Worm (Caenorhabditis elegans) whole organism, L1 larva: ENCODE results near the gene T02C5.1.

Experiments used
- C04F5.9 ChIP-seq: sonication (generic microtip); optimal IDR thresholded peaks from 2 replicates; lab custom pipeline; 2016; ENCODE audit warnings: missing genetic modification characterization, missing compliant biosample characterization
- Y116A8C.19 ChIP-seq: sonication (generic microtip); optimal IDR thresholded peaks from 2 replicates; lab custom pipeline; 2016; ENCODE audit warnings: missing compliant biosample characterization, missing genetic modification characterization, borderline replicate concordance
- aha-1 ChIP-seq: fragments of 150-350 bp; optimal IDR thresholded peaks from 2 replicates; lab custom pipeline; 2014; ENCODE audit warnings: missing biosample characterization, missing genetic modification characterization
- aly-2 ChIP-seq: fragments of 150-350 bp; optimal IDR thresholded peaks from 2 replicates; lab custom pipeline; 2014; ENCODE audit warnings: missing biosample characterization, missing genetic modification characterization
- ama-1 ChIP-seq: fragments of 150-350 bp; optimal IDR thresholded peaks from 2 replicates; lab custom pipeline; 2014
- blmp-1 ChIP-seq: fragments of 150-350 bp; optimal IDR thresholded peaks from 2 replicates; lab custom pipeline; 2014; ENCODE audit warnings: missing biosample characterization, missing genetic modification characterization
- ceh-63 ChIP-seq: fragments of 200-800 bp; sonication (Bioruptor generic); optimal IDR thresholded peaks from 2 replicates; lab custom pipeline; 2018; ENCODE audit warnings: mild to moderate bottlenecking, missing genetic modification characterization, missing compliant biosample characterization
- ceh-8 ChIP-seq: fragments of 200-800 bp; sonication (Bioruptor generic); optimal IDR thresholded peaks from 2 replicates; lab custom pipeline; 2018; ENCODE audit warnings: mild to moderate bottlenecking, missing genetic modification characterization, moderate library complexity, missing compliant biosample characterization
- ceh-82 ChIP-seq, 3 experiments: fragments of 150-350 bp in 1 of 3; sonication (generic microtip) in 2 of 3; optimal IDR thresholded peaks; 2 replicates each; lab custom pipeline; 2014 to 2017; ENCODE audit warnings: missing biosample characterization in 3 of 3, missing genetic modification characterization in 3 of 3
- ceh-88 ChIP-seq: fragments of 200-800 bp; sonication (Bioruptor generic); IDR thresholded peaks from 2 replicates; pipeline ENCODE4 v1.3.6; 2022; ENCODE audit warnings: missing genetic modification characterization, missing compliant biosample characterization
- ces-1 ChIP-seq: fragments of 150-350 bp; optimal IDR thresholded peaks from 2 replicates; lab custom pipeline; 2014; ENCODE audit warnings: missing biosample characterization, missing genetic modification reagents, missing genetic modification characterization
- dpl-1 ChIP-seq, 3 experiments: fragments of 150-350 bp in 2 of 3; sonication (generic microtip) in 1 of 3; optimal IDR thresholded peaks; 2 replicates each; lab custom pipeline; 2014 to 2017; ENCODE audit warnings: missing biosample characterization in 3 of 3, missing genetic modification characterization in 3 of 3, missing genetic modification reagents in 3 of 3
- dsc-1 ChIP-seq: sonication (generic microtip); optimal IDR thresholded peaks from 2 replicates; lab custom pipeline; 2016; ENCODE audit warnings: mild to moderate bottlenecking, missing genetic modification characterization, missing compliant biosample characterization
- egl-27 ChIP-seq, 2 experiments: fragments of 150-350 bp in 1 of 2; sonication (generic microtip); optimal IDR thresholded peaks; 3 replicates each; lab custom pipeline; 2017 to 2018; ENCODE audit warnings: missing biosample characterization in 2 of 2, missing genetic modification characterization in 2 of 2, missing genetic modification reagents in 2 of 2
- elt-2 ChIP-seq: sonication (generic microtip); optimal IDR thresholded peaks from 2 replicates; lab custom pipeline; 2016; ENCODE audit warnings: missing genetic modification characterization, mild to moderate bottlenecking, inconsistent platforms, missing compliant biosample characterization, missing genetic modification reagents
- elt-3 ChIP-seq, 6 experiments: fragments of 150-350 bp in 1 of 6; sonication (generic microtip); optimal IDR thresholded peaks; 2 replicates each; lab custom pipeline; 2017 to 2018; ENCODE audit warnings: missing biosample characterization in 6 of 6, missing genetic modification characterization in 6 of 6, inconsistent platforms in 1 of 6
- ets-5 ChIP-seq: fragments of 200-800 bp; sonication (Bioruptor generic); IDR thresholded peaks from 2 replicates; pipeline ENCODE4 v1.3.6; 2022; ENCODE audit warnings: missing genetic modification characterization, missing compliant biosample characterization
- fkh-10 ChIP-seq: sonication (generic microtip); optimal IDR thresholded peaks from 2 replicates; lab custom pipeline; 2017; ENCODE audit warnings: missing biosample characterization, missing genetic modification reagents, missing genetic modification characterization
- fkh-8 ChIP-seq: sonication (generic microtip); optimal IDR thresholded peaks from 2 replicates; lab custom pipeline; 2016; ENCODE audit warnings: mild to moderate bottlenecking, missing genetic modification characterization, missing compliant biosample characterization
- fos-1 ChIP-seq: fragments of 150-350 bp; optimal IDR thresholded peaks from 2 replicates; lab custom pipeline; 2014; ENCODE audit warnings: missing biosample characterization, missing genetic modification characterization
- hlh-4 ChIP-seq: sonication (generic microtip); optimal IDR thresholded peaks from 2 replicates; lab custom pipeline; 2016; ENCODE audit warnings: mild to moderate bottlenecking, missing genetic modification characterization, missing compliant biosample characterization
- isw-1 ChIP-seq: fragments of 200-800 bp; sonication (Bioruptor generic); IDR thresholded peaks from 2 replicates; pipeline ENCODE4 v1.3.6; 2022; ENCODE audit warnings: missing genetic modification characterization, missing compliant biosample characterization
- jun-1 ChIP-seq: fragments of 150-350 bp; optimal IDR thresholded peaks from 2 replicates; lab custom pipeline; 2014; ENCODE audit warnings: missing biosample characterization, missing genetic modification reagents, missing genetic modification characterization
- lin-15B ChIP-seq: fragments of 150-350 bp; sonication (generic microtip); optimal IDR thresholded peaks from 3 replicates; lab custom pipeline; 2014; ENCODE audit warnings: missing biosample characterization, missing genetic modification characterization
- lin-39 ChIP-seq: fragments of 150-350 bp; optimal IDR thresholded peaks from 2 replicates; lab custom pipeline; 2014; ENCODE audit warnings: missing biosample characterization, missing genetic modification reagents, missing genetic modification characterization
- lir-3 ChIP-seq: sonication (generic microtip); optimal IDR thresholded peaks from 2 replicates; lab custom pipeline; 2016; ENCODE audit warnings: mild to moderate bottlenecking, missing genetic modification characterization, moderate library complexity, missing compliant biosample characterization; ENCODE audit not compliant: poor library complexity
- lsy-2 ChIP-seq, 2 experiments: fragments of 150-350 bp; optimal IDR thresholded peaks; 2 replicates each; lab custom pipeline; 2014; ENCODE audit warnings: missing biosample characterization in 2 of 2, missing genetic modification characterization in 2 of 2
- mdl-1 ChIP-seq, 2 experiments: fragments of 150-350 bp; optimal IDR thresholded peaks; 2 replicates each; lab custom pipeline; 2014 to 2017; ENCODE audit warnings: missing biosample characterization in 2 of 2, missing genetic modification characterization in 2 of 2, inconsistent platforms in 1 of 2
- nhr-11 ChIP-seq: fragments of 150-350 bp; optimal IDR thresholded peaks from 2 replicates; lab custom pipeline; 2014; ENCODE audit warnings: missing biosample characterization, missing genetic modification characterization
- nhr-19 ChIP-seq: fragments of 200-800 bp; sonication (Bioruptor generic); conservative IDR thresholded peaks from 2 replicates; pipeline ENCODE4 v1.3.6; 2022; ENCODE audit warnings: missing genetic modification characterization, missing compliant biosample characterization
- nhr-237 ChIP-seq: fragments of 150-350 bp; optimal IDR thresholded peaks from 2 replicates; lab custom pipeline; 2014; ENCODE audit warnings: missing biosample characterization, missing genetic modification characterization
- nhr-28 ChIP-seq: fragments of 150-350 bp; optimal IDR thresholded peaks from 2 replicates; lab custom pipeline; 2014; ENCODE audit warnings: missing biosample characterization, missing genetic modification characterization
- nhr-71 ChIP-seq: sonication (generic microtip); optimal IDR thresholded peaks from 2 replicates; lab custom pipeline; 2016; ENCODE audit warnings: mild to moderate bottlenecking, missing genetic modification characterization, moderate library complexity, missing compliant biosample characterization
- nhr-76 ChIP-seq: sonication (generic microtip); optimal IDR thresholded peaks from 2 replicates; lab custom pipeline; 2017; ENCODE audit warnings: missing biosample characterization, missing genetic modification characterization
- nhr-77 ChIP-seq: fragments of 150-350 bp; optimal IDR thresholded peaks from 2 replicates; lab custom pipeline; 2014; ENCODE audit warnings: missing biosample characterization, missing genetic modification characterization
- nhr-85 ChIP-seq: sonication (generic microtip); peaks from one replicate; lab custom pipeline; 2016; ENCODE audit warnings: missing genetic modification characterization, inconsistent platforms, missing compliant biosample characterization
- nhr-90 ChIP-seq: sonication (generic microtip); optimal IDR thresholded peaks from 2 replicates; lab custom pipeline; 2016; ENCODE audit warnings: mild to moderate bottlenecking, missing genetic modification characterization, missing compliant biosample characterization; ENCODE audit not compliant: poor library complexity
- pag-3 ChIP-seq: sonication (generic microtip); optimal IDR thresholded peaks from 2 replicates; lab custom pipeline; 2017; ENCODE audit warnings: missing genetic modification characterization, mild to moderate bottlenecking, missing compliant biosample characterization, antibody characterized with exemption, borderline replicate concordance; ENCODE audit not compliant: insufficient read depth
- pax-3 ChIP-seq: fragments of 200-800 bp; sonication (Bioruptor generic); optimal IDR thresholded peaks from 2 replicates; lab custom pipeline; 2018; ENCODE audit warnings: mild to moderate bottlenecking, missing genetic modification characterization, moderate library complexity, missing compliant biosample characterization
- rnt-1 ChIP-seq: sonication (generic microtip); optimal IDR thresholded peaks from 2 replicates; lab custom pipeline; 2016; ENCODE audit warnings: mild to moderate bottlenecking, missing genetic modification characterization, moderate library complexity, missing compliant biosample characterization
- skn-1 ChIP-seq: fragments of 150-350 bp; optimal IDR thresholded peaks from 2 replicates; lab custom pipeline; 2014; ENCODE audit warnings: missing biosample characterization, missing genetic modification characterization
- sup-37 ChIP-seq: fragments of 200-800 bp; sonication (Bioruptor generic); optimal IDR thresholded peaks from 2 replicates; lab custom pipeline; 2018; ENCODE audit warnings: mild to moderate bottlenecking, missing genetic modification characterization, missing compliant biosample characterization
- swsn-7 ChIP-seq: sonication (generic microtip); optimal IDR thresholded peaks from 2 replicates; lab custom pipeline; 2016; ENCODE audit warnings: missing genetic modification characterization, missing compliant biosample characterization
- tbx-2 ChIP-seq: sonication (generic microtip); optimal IDR thresholded peaks from 2 replicates; lab custom pipeline; 2016; ENCODE audit warnings: missing genetic modification characterization, missing compliant biosample characterization
- unc-130 ChIP-seq: fragments of 150-350 bp; optimal IDR thresholded peaks from 2 replicates; lab custom pipeline; 2017; ENCODE audit warnings: missing biosample characterization, missing genetic modification characterization, inconsistent platforms
- unc-62 ChIP-seq: fragments of 150-350 bp; optimal IDR thresholded peaks from 2 replicates; lab custom pipeline; 2014; ENCODE audit warnings: missing biosample characterization, missing genetic modification reagents, missing genetic modification characterization
- unc-86 ChIP-seq: sonication (generic microtip); optimal IDR thresholded peaks from 2 replicates; lab custom pipeline; 2016; ENCODE audit warnings: missing genetic modification characterization, missing compliant biosample characterization
- unc-98 ChIP-seq: fragments of 200-800 bp; sonication (Bioruptor generic); IDR thresholded peaks from 2 replicates; pipeline ENCODE4 v1.3.6; 2022; ENCODE audit warnings: missing genetic modification characterization, missing compliant biosample characterization
- vab-15 ChIP-seq: sonication (generic microtip); optimal IDR thresholded peaks from 2 replicates; lab custom pipeline; 2017; ENCODE audit warnings: missing genotype, mild to moderate bottlenecking, missing genetic modification characterization, missing compliant biosample characterization
- xbp-1 ChIP-seq: sonication (generic microtip); optimal IDR thresholded peaks from 2 replicates; lab custom pipeline; 2016; ENCODE audit warnings: missing genetic modification characterization, missing compliant biosample characterization
- zag-1 ChIP-seq: fragments of 150-350 bp; optimal IDR thresholded peaks from 2 replicates; lab custom pipeline; 2014; ENCODE audit warnings: missing biosample characterization, missing genetic modification characterization
- zip-4 ChIP-seq: fragments of 200-800 bp; sonication (Bioruptor generic); optimal IDR thresholded peaks from 2 replicates; lab custom pipeline; 2018; ENCODE audit warnings: mild to moderate bottlenecking, missing genetic modification characterization, moderate library complexity, missing compliant biosample characterization
- ztf-4 ChIP-seq: fragments of 150-350 bp; optimal IDR thresholded peaks from 2 replicates; lab custom pipeline; 2014; ENCODE audit warnings: missing biosample characterization, missing genetic modification characterization

Gene T02C5.1

ce11 chrX:2667779-2668178 lies 26.9 kb upstream of the T02C5.1 start, which contains the start of gene C09B7.2 (continued):
- no peak for TF ChIP-seq ceh-88 (GFP tag; lab: Robert Waterston, UW)
- no peak for TF ChIP-seq aly-2 (tag; lab: Kevin White, UChicago)
- TF ChIP-seq nhr-76: no peak
- no peak for TF ChIP-seq aha-1 (tag; lab: Kevin White, UChicago)
- no peak for TF ChIP-seq ets-5 (GFP tag; lab: Robert Waterston, UW)
- TF ChIP-seq unc-86 (tag; lab: Kevin White, UChicago): peak; percentile 25
- TF ChIP-seq nhr-90 (tag; lab: Kevin White, UChicago): peak; percentile 78
- no peak for TF ChIP-seq egl-27 (tag; optimal IDR thresholded peaks at IDR 0.05; lab: Kevin White, UChicago)
- no peak for TF ChIP-seq ceh-8
- TF ChIP-seq fkh-8 (tag; lab: Kevin White, UChicago): peak; percentile 55
- TF ChIP-seq swsn-7: peak; percentile 71
- peak; percentile 58 for TF ChIP-seq rnt-1 (tag; lab: Kevin White, UChicago)
- TF ChIP-seq vab-15 (tag; lab: Kevin White, UChicago): no peak
- no peak; the same call in 1 of the 2 replicates for TF ChIP-seq isw-1 (GFP tag; lab: Robert Waterston, UW)
- TF ChIP-seq ama-1 (lab: Kevin White, UChicago): no peak
- TF ChIP-seq hlh-4 (tag; lab: Kevin White, UChicago): no peak
- TF ChIP-seq lir-3: no peak
- TF ChIP-seq Y116A8C.19 (tag; lab: Kevin White, UChicago): no peak
- TF ChIP-seq zag-1: no peak
- peak; percentile 46 for TF ChIP-seq xbp-1 (tag; lab: Kevin White, UChicago)
- no peak for TF ChIP-seq jun-1
- no peak for TF ChIP-seq unc-98 (GFP tag; lab: Robert Waterston, UW)
- no peak for TF ChIP-seq lin-39 (tag; lab: Kevin White, UChicago)
- TF ChIP-seq pax-3 (tag; lab: Kevin White, UChicago): no peak
- peak; percentile 48 for TF ChIP-seq dsc-1 (tag; lab: Kevin White, UChicago)
- peak; percentile 17 to 68 (median 36) for TF ChIP-seq ceh-82 (tag; optimal IDR thresholded peaks at IDR 0.05; lab: Kevin White, UChicago)
- TF ChIP-seq nhr-237 (tag; lab: Kevin White, UChicago): peak; percentile 9
- TF ChIP-seq nhr-71 (tag; lab: Kevin White, UChicago): peak; percentile 89
- peak; percentile 63 for TF ChIP-seq nhr-77 (tag; lab: Kevin White, UChicago)
- no peak for TF ChIP-seq pag-3
- TF ChIP-seq elt-2 (tag; lab: Kevin White, UChicago): peak; percentile 70
- TF ChIP-seq blmp-1 (tag; lab: Kevin White, UChicago): peak; percentile 54
- TF ChIP-seq skn-1: peak; percentile 96
- peak; percentile 15 to 40 (median 37) for TF ChIP-seq dpl-1 (GFP tag; optimal IDR thresholded peaks at IDR 0.05; lab: Kevin White, UChicago)
- TF ChIP-seq C04F5.9 (tag; lab: Kevin White, UChicago): no peak
- TF ChIP-seq lsy-2 (tag; optimal IDR thresholded peaks at IDR 0.05; lab: Kevin White, UChicago): peak; percentile 60 to 68
- no peak for TF ChIP-seq zip-4 (GFP tag; lab: Kevin White, UChicago)
- TF ChIP-seq sup-37: no peak
- TF ChIP-seq ces-1 (GFP tag; lab: Kevin White, UChicago): no peak
- TF ChIP-seq tbx-2 (tag; lab: Kevin White, UChicago): peak; percentile 66
- no peak for TF ChIP-seq ceh-63
- peak; percentile 21 for TF ChIP-seq nhr-11 (tag; lab: Kevin White, UChicago)
- TF ChIP-seq lin-15B (tag; lab: Kevin White, UChicago): no peak
- TF ChIP-seq fkh-10 (GFP tag; lab: Kevin White, UChicago): no peak
- no peak for TF ChIP-seq nhr-28
- TF ChIP-seq nhr-85: no peak
- TF ChIP-seq mdl-1 (tag; optimal IDR thresholded peaks at IDR 0.05; lab: Kevin White, UChicago): peak in 1 of 2 experiments; percentile 96
- TF ChIP-seq ztf-4 (tag; lab: Kevin White, UChicago): no peak
- TF ChIP-seq nhr-19 (GFP tag; lab: Robert Waterston, UW): peak; percentile 73
- TF ChIP-seq unc-62 (GFP tag; lab: Kevin White, UChicago): no peak
- peak; percentile 55 for TF ChIP-seq unc-130
- TF ChIP-seq fos-1 (tag; lab: Kevin White, UChicago): peak; percentile 51
- peak in 2 of 6 experiments; percentile 54 to 65 for TF ChIP-seq elt-3 (tag; optimal IDR thresholded peaks at IDR 0.05; lab: Kevin White, UChicago)
